Fruit fly (Drosophila melanogaster) whole organism, embryonic: Measurements from ENCODE around the gene neur.

ENCODE experiments used
- CG12299 ChIP-seq: fragments of 200-800 bp; sonication (Bioruptor generic); optimal IDR thresholded peaks from 2 replicates; lab custom pipeline; 2018; ENCODE audit warnings: missing biosample characterization, mild to moderate bottlenecking, missing genetic modification characterization
- CG12391 ChIP-seq: fragments of 200-800 bp; sonication (Bioruptor generic); optimal IDR thresholded peaks from 3 replicates; lab custom pipeline; 2018; ENCODE audit warnings: missing biosample characterization, mild to moderate bottlenecking, missing genetic modification characterization, moderate library complexity
- CG13123 ChIP-seq: fragments of 200-800 bp; sonication (Bioruptor generic); optimal IDR thresholded peaks from 2 replicates; lab custom pipeline; 2016; ENCODE audit warnings: missing biosample characterization, missing genetic modification characterization
- CG13287 ChIP-seq: fragments of 200-800 bp; sonication (Bioruptor generic); IDR thresholded peaks from 2 replicates; pipeline ENCODE4 v1.3.6; 2022; ENCODE audit warnings: missing biosample characterization, missing genetic modification characterization; ENCODE audit not compliant: partially characterized antibody
- CG13894 ChIP-seq: fragments of 200-800 bp; sonication (Bioruptor generic); optimal IDR thresholded peaks from 3 replicates; lab custom pipeline; 2018; ENCODE audit warnings: missing biosample characterization, mild to moderate bottlenecking, missing genetic modification characterization, moderate library complexity
- CG15011 ChIP-seq: fragments of 200-800 bp; sonication (Bioruptor generic); optimal IDR thresholded peaks from 3 replicates; lab custom pipeline; 2018; ENCODE audit warnings: missing biosample characterization, mild to moderate bottlenecking, missing genetic modification characterization
- CG15514 ChIP-seq: fragments of 200-800 bp; sonication (Bioruptor generic); optimal IDR thresholded peaks from 3 replicates; lab custom pipeline; 2017; ENCODE audit warnings: missing biosample characterization, missing genetic modification characterization, mild to moderate bottlenecking, moderate library complexity, missing genetic modification reagents
- CG1603 ChIP-seq: fragments of 200-800 bp; sonication (Bioruptor generic); optimal IDR thresholded peaks from 2 replicates; lab custom pipeline; 2019; ENCODE audit warnings: missing biosample characterization, mild to moderate bottlenecking, missing genetic modification characterization, moderate library complexity
- CG16779 ChIP-seq: fragments of 200-800 bp; sonication (Bioruptor generic); IDR thresholded peaks from 2 replicates; pipeline ENCODE4 v1.3.6; 2022; ENCODE audit warnings: missing biosample characterization, missing genetic modification characterization
- CG17361 ChIP-seq: fragments of 200-800 bp; sonication (Bioruptor generic); IDR thresholded peaks from 3 replicates; pipeline ENCODE4 v1.3.6; 2022; ENCODE audit warnings: missing biosample characterization, missing genetic modification characterization
- CG17568 ChIP-seq: fragments of 200-800 bp; sonication (Bioruptor generic); optimal IDR thresholded peaks from 2 replicates; lab custom pipeline; 2018; ENCODE audit warnings: missing biosample characterization, mild to moderate bottlenecking, missing genetic modification characterization, moderate library complexity
- CG2116 ChIP-seq: fragments of 200-800 bp; sonication (Bioruptor generic); optimal IDR thresholded peaks from 3 replicates; lab custom pipeline; 2018; ENCODE audit warnings: missing biosample characterization, mild to moderate bottlenecking, missing genetic modification characterization
- CG31365 ChIP-seq: fragments of 200-800 bp; sonication (Bioruptor generic); optimal IDR thresholded peaks from 2 replicates; lab custom pipeline; 2018; ENCODE audit warnings: missing biosample characterization, mild to moderate bottlenecking, missing genetic modification characterization
- CG32532 ChIP-seq: fragments of 200-800 bp; sonication (Bioruptor generic); IDR thresholded peaks from 2 replicates; pipeline ENCODE4 v1.3.6; 2022; ENCODE audit warnings: missing biosample characterization, missing genetic modification characterization
- CG33213 ChIP-seq: fragments of 200-800 bp; sonication (Bioruptor generic); optimal IDR thresholded peaks from 3 replicates; lab custom pipeline; 2016; ENCODE audit warnings: missing biosample characterization, missing genetic modification characterization
- CG42726 ChIP-seq: fragments of 200-800 bp; sonication (Bioruptor generic); IDR thresholded peaks from 2 replicates; pipeline ENCODE4 v1.3.6; 2022; ENCODE audit warnings: missing biosample characterization, missing genetic modification characterization; ENCODE audit not compliant: partially characterized antibody
- CG6683 ChIP-seq: fragments of 200-800 bp; sonication (Bioruptor generic); optimal IDR thresholded peaks from 2 replicates; lab custom pipeline; 2017; ENCODE audit warnings: missing biosample characterization, mild to moderate bottlenecking, missing genetic modification characterization, missing genetic modification reagents
- CG8765 ChIP-seq: fragments of 200-800 bp; sonication (Bioruptor generic); IDR thresholded peaks from 2 replicates; pipeline ENCODE4 v1.3.6; 2022; ENCODE audit warnings: missing biosample characterization, missing genetic modification characterization
- D ChIP-seq, 2 experiments: fragments of 200-800 bp in 1 of 2; fragments of >200 bp in 1 of 2; sonication (Bioruptor generic) in 1 of 2; optimal IDR thresholded peaks; 2 replicates in 1 of 2; 3 replicates in 1 of 2; lab custom pipeline; 2017; ENCODE audit warnings: mild to moderate bottlenecking in 1 of 2, missing biosample characterization in 1 of 2, missing genetic modification characterization in 1 of 2, missing genetic modification reagents in 1 of 2
- Doc2 ChIP-seq: fragments of 200-800 bp; sonication (Bioruptor generic); IDR thresholded peaks from 2 replicates; pipeline ENCODE4 v1.3.6; 2022; ENCODE audit warnings: missing biosample characterization, missing genetic modification characterization
- Dp ChIP-seq: fragments of 200-800 bp; sonication (Bioruptor generic); optimal IDR thresholded peaks from 2 replicates; lab custom pipeline; 2018; ENCODE audit warnings: missing biosample characterization, mild to moderate bottlenecking, missing genetic modification characterization, moderate library complexity
- E2f2 ChIP-seq: fragments of 200-800 bp; sonication (Bioruptor generic); IDR thresholded peaks from 2 replicates; pipeline ENCODE4 v1.3.6; 2022; ENCODE audit warnings: missing biosample characterization, missing genetic modification characterization
- Gsc ChIP-seq: fragments of 200-800 bp; sonication (Bioruptor generic); IDR thresholded peaks from 2 replicates; pipeline ENCODE4 v1.3.6; 2022; ENCODE audit warnings: missing biosample characterization, missing genetic modification characterization
- HmgZ ChIP-seq: fragments of 200-800 bp; sonication (Bioruptor generic); optimal IDR thresholded peaks from 2 replicates; lab custom pipeline; 2018; ENCODE audit warnings: missing biosample characterization, mild to moderate bottlenecking, missing genetic modification characterization
- Lhr ChIP-seq: fragments of 200-800 bp; sonication (Bioruptor generic); optimal IDR thresholded peaks from 3 replicates; lab custom pipeline; 2017; ENCODE audit warnings: mild to moderate bottlenecking, missing biosample characterization, missing genetic modification reagents, missing genetic modification characterization
- Myb ChIP-seq: fragments of 200-800 bp; sonication (Bioruptor generic); optimal IDR thresholded peaks from 2 replicates; lab custom pipeline; 2016; ENCODE audit warnings: missing biosample characterization, missing genetic modification characterization
- Sry-δ ChIP-seq: fragments of 200-800 bp; sonication (Bioruptor generic); optimal IDR thresholded peaks from 2 replicates; lab custom pipeline; 2016; ENCODE audit warnings: missing biosample characterization, missing genetic modification characterization
- Stat92E ChIP-seq, 3 experiments: fragments of >200 bp in 2 of 3; fragments of 200-800 bp in 1 of 3; sonication (Bioruptor generic) in 1 of 3; optimal IDR thresholded peaks; 2 replicates each; lab custom pipeline; 2017 to 2019; ENCODE audit warnings: missing biosample characterization in 3 of 3, missing genetic modification characterization in 3 of 3, mild to moderate bottlenecking in 1 of 3, moderate library complexity in 1 of 3
- Taf1 ChIP-seq: fragments of 200-800 bp; sonication (Bioruptor generic); IDR thresholded peaks from 2 replicates; pipeline ENCODE4 v1.3.6; 2022; ENCODE audit warnings: missing biosample characterization, missing genetic modification characterization
- ato ChIP-seq: fragments of 200-800 bp; sonication (Bioruptor generic); IDR thresholded peaks from 2 replicates; pipeline ENCODE4 v1.3.6; 2022; ENCODE audit warnings: missing biosample characterization, missing genetic modification characterization; ENCODE audit not compliant: partially characterized antibody
- chif ChIP-seq, 2 experiments: fragments of 200-800 bp; sonication (Bioruptor generic); optimal IDR thresholded peaks; 3 replicates each; lab custom pipeline; 2016; ENCODE audit warnings: missing biosample characterization in 2 of 2, missing genetic modification characterization in 2 of 2
- dpn ChIP-seq, 2 experiments: fragments of 200-800 bp; sonication (Bioruptor generic); optimal IDR thresholded peaks; 3 replicates each; lab custom pipeline; 2016; ENCODE audit warnings: missing biosample characterization in 2 of 2, missing genetic modification characterization in 2 of 2
- ems ChIP-seq: fragments of 200-800 bp; sonication (Bioruptor generic); optimal IDR thresholded peaks from 3 replicates; lab custom pipeline; 2016; ENCODE audit warnings: missing biosample characterization, missing genetic modification characterization
- kay ChIP-seq: fragments of 200-800 bp; sonication (Bioruptor generic); optimal IDR thresholded peaks from 2 replicates; lab custom pipeline; 2016; ENCODE audit warnings: missing biosample characterization, missing genetic modification characterization
- lov ChIP-seq, 2 experiments: fragments of 200-800 bp in 1 of 2; fragments of >200 bp in 1 of 2; sonication (Bioruptor generic) in 1 of 2; IDR thresholded peaks in 1 of 2; optimal IDR thresholded peaks in 1 of 2; 2 replicates in 1 of 2; 3 replicates in 1 of 2; pipeline versions ENCODE4 v1.3.6 to Lab custom; 2017 to 2022; ENCODE audit warnings: missing biosample characterization in 1 of 2, missing genetic modification characterization in 1 of 2
- luna ChIP-seq: fragments of 200-800 bp; sonication (Bioruptor generic); optimal IDR thresholded peaks from 2 replicates; lab custom pipeline; 2016; ENCODE audit warnings: missing biosample characterization, missing genetic modification characterization
- mam ChIP-seq: fragments of 200-800 bp; sonication (Bioruptor generic); optimal IDR thresholded peaks from 3 replicates; lab custom pipeline; 2016; ENCODE audit warnings: missing biosample characterization, missing genetic modification characterization
- nerfin-2 ChIP-seq: fragments of 200-800 bp; sonication (Bioruptor generic); IDR thresholded peaks from 2 replicates; pipeline ENCODE4 v1.3.6; 2022; ENCODE audit warnings: missing biosample characterization, missing genetic modification characterization; ENCODE audit not compliant: partially characterized antibody
- nmo ChIP-seq: fragments of 200-800 bp; sonication (Bioruptor generic); optimal IDR thresholded peaks from 2 replicates; lab custom pipeline; 2018; ENCODE audit warnings: missing biosample characterization, mild to moderate bottlenecking, missing genetic modification characterization, moderate library complexity
- pzg ChIP-seq: fragments of 200-800 bp; sonication (Bioruptor generic); optimal IDR thresholded peaks from 3 replicates; lab custom pipeline; 2018; ENCODE audit warnings: missing biosample characterization, mild to moderate bottlenecking, missing genetic modification characterization, moderate library complexity
- ranshi ChIP-seq: fragments of 200-800 bp; sonication (Bioruptor generic); IDR thresholded peaks from 2 replicates; pipeline ENCODE4 v1.3.6; 2022; ENCODE audit warnings: missing biosample characterization, missing genetic modification characterization
- scrt ChIP-seq: fragments of 200-800 bp; sonication (Bioruptor generic); optimal IDR thresholded peaks from 2 replicates; lab custom pipeline; 2018; ENCODE audit warnings: missing biosample characterization, mild to moderate bottlenecking, missing genetic modification characterization, moderate library complexity
- sisA ChIP-seq: fragments of 200-800 bp; sonication (Bioruptor generic); IDR thresholded peaks from 2 replicates; pipeline ENCODE4 v1.3.6; 2022; ENCODE audit warnings: missing biosample characterization, missing genetic modification characterization
- slp2 ChIP-seq: fragments of 200-800 bp; sonication (Bioruptor generic); optimal IDR thresholded peaks from 2 replicates; lab custom pipeline; 2016; ENCODE audit warnings: missing biosample characterization, missing genetic modification characterization
- sug ChIP-seq: fragments of 200-800 bp; optimal IDR thresholded peaks from 2 replicates; lab custom pipeline; 2019; ENCODE audit warnings: missing biosample characterization, mild to moderate bottlenecking, missing genetic modification characterization, moderate library complexity
- tap ChIP-seq: fragments of 200-800 bp; optimal IDR thresholded peaks from 3 replicates; lab custom pipeline; 2019; ENCODE audit warnings: missing biosample characterization, mild to moderate bottlenecking, missing genetic modification characterization, moderate library complexity
- trem ChIP-seq: fragments of 200-800 bp; optimal IDR thresholded peaks from 3 replicates; lab custom pipeline; 2019; ENCODE audit warnings: missing biosample characterization, mild to moderate bottlenecking, missing genetic modification characterization, moderate library complexity
- unc-4 ChIP-seq: fragments of 200-800 bp; sonication (Bioruptor generic); IDR thresholded peaks from 2 replicates; pipeline ENCODE4 v1.3.6; 2022; ENCODE audit warnings: missing biosample characterization, missing genetic modification characterization; ENCODE audit not compliant: partially characterized antibody
- vvl ChIP-seq: fragments of 200-800 bp; sonication (Bioruptor generic); IDR thresholded peaks from 2 replicates; pipeline ENCODE4 v1.3.6; 2022; ENCODE audit warnings: missing biosample characterization, missing genetic modification characterization

The neur gene

DNA sequence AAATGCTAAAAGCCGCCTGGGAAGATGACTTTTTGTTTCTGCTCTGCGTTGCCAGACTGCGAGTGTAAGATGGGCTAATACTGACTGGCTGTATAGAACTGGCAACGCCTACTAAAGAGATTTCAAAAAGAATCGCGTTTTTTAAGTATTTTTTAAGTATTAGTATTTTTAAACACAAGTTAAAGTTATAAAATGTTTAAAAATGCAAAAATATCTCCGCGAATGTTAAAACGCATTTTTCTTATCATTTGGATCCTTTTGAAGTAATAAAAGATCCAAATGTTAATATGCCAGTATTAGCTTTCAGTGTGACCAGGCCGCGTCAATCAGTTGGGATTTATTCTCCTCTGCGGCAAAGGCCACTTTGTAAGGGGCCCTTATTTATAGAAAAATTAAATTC, 33.1 kb downstream of the neur start, which contains the start of the genes Prosbeta3 and Iru (continued):
- TF ChIP-seq CG2116 (peak; percentile 27), CG12391 (tag; lab: Kevin White, UChicago) (peak; percentile 12), sug (tag; lab: Kevin White, UChicago) (peak; percentile 35), Sry-δ (peak; percentile 24), CG8765 (no peak), CG33213 (peak; percentile 61), slp2 (GFP tag; lab: Kevin White, UChicago) (no peak), trem (tag; lab: Kevin White, UChicago) (peak; percentile 78), CG1603 (tag; lab: Kevin White, UChicago) (peak; percentile 12), Stat92E (GFP tag; optimal IDR thresholded peaks at IDR 0.05; lab: Kevin White, UChicago) (peak in 1 of 3 experiments; percentile 13), tap (tag; lab: Kevin White, UChicago) (no peak), Doc2 (no peak), mam (peak; percentile 14), dpn (GFP tag; optimal IDR thresholded peaks at IDR 0.05; lab: Kevin White, UChicago) (peak in 1 of 2 experiments; percentile 1), CG15011 (GFP tag; lab: Kevin White, UChicago) (no peak), Myb (peak; percentile 51), E2f2 (GFP tag; lab: Robert Waterston, UW) (peak; percentile 66), vvl (GFP tag; lab: Robert Waterston, UW) (no peak), CG6683 (GFP tag; lab: Kevin White, UChicago) (no peak), kay (GFP tag; lab: Kevin White, UChicago) (peak; percentile 10), CG12299 (tag; lab: Kevin White, UChicago) (peak; percentile 9), Dp (peak; percentile 58), nerfin-2 (GFP tag; lab: Robert Waterston, UW) (no peak), pzg (peak; percentile 80), unc-4 (GFP tag; lab: Robert Waterston, UW) (0 out of 2 replicates have a peak, but pooled peaks have one; percentile 28), sisA (GFP tag; lab: Robert Waterston, UW) (no peak), luna (GFP tag; lab: Kevin White, UChicago) (no peak), CG42726 (GFP tag; lab: Robert Waterston, UW) (no peak), CG32532 (GFP tag; lab: Robert Waterston, UW) (no peak), CG13894 (tag; lab: Kevin White, UChicago) (peak; percentile 5), CG15514 (peak; percentile 39), Taf1 (no peak), CG16779 (no peak), CG13287 (GFP tag; lab: Robert Waterston, UW) (no peak), chif (GFP tag; optimal IDR thresholded peaks at IDR 0.05; lab: Kevin White, UChicago) (no peak), CG31365 (tag; lab: Kevin White, UChicago) (no peak), scrt (GFP tag; lab: Kevin White, UChicago) (no peak), lov (optimal IDR thresholded peaks at IDR 0.05; lab: Kevin White, UChicago) (no peak), lov (GFP tag; IDR thresholded peaks at IDR 0.05; lab: Robert Waterston, UW) (no peak), Gsc (GFP tag; lab: Robert Waterston, UW) (no peak), ems (no peak), HmgZ (tag; lab: Kevin White, UChicago) (peak; percentile 59), CG17361 (GFP tag; lab: Robert Waterston, UW) (no peak), CG17568 (no peak), ato (GFP tag; lab: Robert Waterston, UW) (no peak), Lhr (GFP tag; lab: Kevin White, UChicago) (peak; percentile 86), nmo (GFP tag; lab: Kevin White, UChicago) (peak; percentile 66), ranshi (no peak), D (optimal IDR thresholded peaks at IDR 0.05; lab: Kevin White, UChicago) (no peak), D (GFP tag; optimal IDR thresholded peaks at IDR 0.05; lab: Kevin White, UChicago) (no peak), CG13123 (GFP tag; lab: Kevin White, UChicago) (no peak)
